Fruit fly (Drosophila melanogaster) whole organism, prepupa: ENCODE data around the gene Sirt7.

Source experiments
- Blimp-1 ChIP-seq: fragments of 200-800 bp; sonication (Bioruptor generic); optimal IDR thresholded peaks from 3 replicates; lab custom pipeline; 2017; ENCODE audit warnings: missing biosample characterization, missing genetic modification characterization, mild to moderate bottlenecking, moderate library complexity, missing genetic modification reagents
- CG10631 ChIP-seq: fragments of 200-800 bp; sonication (Bioruptor generic); optimal IDR thresholded peaks from 2 replicates; lab custom pipeline; 2016; ENCODE audit warnings: missing biosample characterization, missing genetic modification characterization
- CG10669 ChIP-seq: fragments of 200-800 bp; sonication (Bioruptor generic); optimal IDR thresholded peaks from 3 replicates; lab custom pipeline; 2018; ENCODE audit warnings: missing biosample characterization, mild to moderate bottlenecking, missing genetic modification characterization, moderate library complexity
- CG11762 ChIP-seq: fragments of 200-800 bp; sonication (Bioruptor generic); optimal IDR thresholded peaks from 3 replicates; lab custom pipeline; 2016; ENCODE audit warnings: missing biosample characterization, missing genetic modification characterization; ENCODE audit not compliant: insufficient read depth
- CG11902 ChIP-seq: fragments of 200-800 bp; sonication (Bioruptor generic); optimal IDR thresholded peaks from 3 replicates; lab custom pipeline; 2016; ENCODE audit warnings: missing biosample characterization, missing genetic modification characterization
- CG1621 ChIP-seq: fragments of 200-800 bp; sonication (Bioruptor generic); optimal IDR thresholded peaks from 3 replicates; lab custom pipeline; 2018; ENCODE audit warnings: missing biosample characterization, mild to moderate bottlenecking, missing genetic modification characterization
- CG16779 ChIP-seq: fragments of 200-800 bp; sonication (Bioruptor generic); optimal IDR thresholded peaks from 3 replicates; lab custom pipeline; 2017; ENCODE audit warnings: missing biosample characterization, mild to moderate bottlenecking, missing genetic modification characterization
- CG3032 ChIP-seq: fragments of 200-800 bp; optimal IDR thresholded peaks from 2 replicates; lab custom pipeline; 2019; ENCODE audit warnings: missing biosample characterization, mild to moderate bottlenecking, missing genetic modification characterization, moderate library complexity
- CG31627 ChIP-seq: fragments of 200-800 bp; sonication (Bioruptor generic); optimal IDR thresholded peaks from 3 replicates; lab custom pipeline; 2016; ENCODE audit warnings: missing biosample characterization, missing genetic modification characterization
- CG32006 ChIP-seq: fragments of 200-800 bp; sonication (Bioruptor generic); optimal IDR thresholded peaks from 3 replicates; lab custom pipeline; 2017; ENCODE audit warnings: missing biosample characterization, mild to moderate bottlenecking, missing genetic modification characterization
- CG34406 ChIP-seq: fragments of 200-800 bp; sonication (Bioruptor generic); optimal IDR thresholded peaks from 3 replicates; lab custom pipeline; 2016; ENCODE audit warnings: missing biosample characterization, missing genetic modification characterization
- CG3919 ChIP-seq: fragments of 200-800 bp; sonication (Bioruptor generic); optimal IDR thresholded peaks from 3 replicates; lab custom pipeline; 2016; ENCODE audit warnings: missing biosample characterization, missing genetic modification characterization
- CG4318 ChIP-seq: fragments of 200-800 bp; sonication (Bioruptor generic); optimal IDR thresholded peaks from 3 replicates; lab custom pipeline; 2017; ENCODE audit warnings: missing biosample characterization, mild to moderate bottlenecking, missing genetic modification characterization
- CG6276 ChIP-seq: fragments of 200-800 bp; sonication (Bioruptor generic); optimal IDR thresholded peaks from 2 replicates; lab custom pipeline; 2017; ENCODE audit warnings: missing biosample characterization, mild to moderate bottlenecking, missing genetic modification characterization
- CG6792 ChIP-seq: fragments of 200-800 bp; sonication (Bioruptor generic); optimal IDR thresholded peaks from 3 replicates; lab custom pipeline; 2016; ENCODE audit warnings: missing biosample characterization, missing genetic modification characterization
- CG6854 ChIP-seq: fragments of 200-800 bp; sonication (Bioruptor generic); optimal IDR thresholded peaks from 2 replicates; lab custom pipeline; 2017; ENCODE audit warnings: missing biosample characterization, mild to moderate bottlenecking, missing genetic modification characterization
- CG7368 ChIP-seq: fragments of 200-800 bp; sonication (Bioruptor generic); optimal IDR thresholded peaks from 3 replicates; lab custom pipeline; 2016; ENCODE audit warnings: missing biosample characterization, missing genetic modification characterization
- CG8119 ChIP-seq: fragments of 200-800 bp; sonication (Bioruptor generic); IDR thresholded peaks from 3 replicates; pipeline ENCODE4 v1.3.6; 2022; ENCODE audit warnings: missing biosample characterization, missing genetic modification characterization
- CG8319 ChIP-seq: fragments of 200-800 bp; sonication (Bioruptor generic); optimal IDR thresholded peaks from 3 replicates; lab custom pipeline; 2016; ENCODE audit warnings: missing biosample characterization, missing genetic modification characterization
- CG8632 ChIP-seq: fragments of 200-800 bp; sonication (Bioruptor generic); optimal IDR thresholded peaks from 3 replicates; lab custom pipeline; 2016; ENCODE audit warnings: missing biosample characterization, missing genetic modification characterization
- CG9139 ChIP-seq: fragments of 200-800 bp; sonication (Bioruptor generic); optimal IDR thresholded peaks from 3 replicates; lab custom pipeline; 2017; ENCODE audit warnings: missing biosample characterization, mild to moderate bottlenecking, missing genetic modification characterization
- Eip93F ChIP-seq: fragments of 200-800 bp; sonication (Bioruptor generic); optimal IDR thresholded peaks from 2 replicates; lab custom pipeline; 2016; ENCODE audit warnings: missing biosample characterization, mild to moderate bottlenecking, missing genetic modification characterization
- Ets21C ChIP-seq: fragments of 200-800 bp; sonication (Bioruptor generic); optimal IDR thresholded peaks from 3 replicates; lab custom pipeline; 2016; ENCODE audit warnings: missing biosample characterization, missing genetic modification characterization
- Ets96B ChIP-seq: fragments of 200-800 bp; optimal IDR thresholded peaks from 2 replicates; lab custom pipeline; 2019; ENCODE audit warnings: missing biosample characterization, mild to moderate bottlenecking, missing genetic modification characterization, moderate library complexity
- Gug ChIP-seq: fragments of 200-800 bp; sonication (Bioruptor generic); IDR thresholded peaks from 2 replicates; pipeline ENCODE4 v1.3.6; 2022; ENCODE audit warnings: missing biosample characterization, missing genetic modification characterization
- Hr38 ChIP-seq: sonication (Bioruptor generic); optimal IDR thresholded peaks from 2 replicates; lab custom pipeline; 2016; ENCODE audit warnings: missing biosample characterization, missing genetic modification characterization
- Hr39 ChIP-seq: fragments of 200-800 bp; sonication (Bioruptor generic); optimal IDR thresholded peaks from 2 replicates; lab custom pipeline; 2016; ENCODE audit warnings: missing biosample characterization, missing genetic modification characterization
- Hr4 ChIP-seq: fragments of 200-800 bp; sonication (Bioruptor generic); optimal IDR thresholded peaks from 3 replicates; lab custom pipeline; 2016; ENCODE audit warnings: missing biosample characterization, missing genetic modification characterization
- Lpt ChIP-seq: fragments of 200-800 bp; sonication (Bioruptor generic); optimal IDR thresholded peaks from 3 replicates; lab custom pipeline; 2016; ENCODE audit warnings: missing biosample characterization, missing genetic modification characterization
- Met ChIP-seq: fragments of 200-800 bp; sonication (Bioruptor generic); optimal IDR thresholded peaks from 3 replicates; lab custom pipeline; 2016; ENCODE audit warnings: missing biosample characterization, missing genetic modification characterization
- OdsH ChIP-seq: fragments of 200-800 bp; sonication (Bioruptor generic); optimal IDR thresholded peaks from 3 replicates; lab custom pipeline; 2016; ENCODE audit warnings: missing biosample characterization, missing genetic modification characterization
- Smox ChIP-seq: fragments of 200-800 bp; sonication (Bioruptor generic); optimal IDR thresholded peaks from 3 replicates; lab custom pipeline; 2016; ENCODE audit warnings: missing biosample characterization, missing genetic modification characterization
- Sox14 ChIP-seq: fragments of 200-800 bp; sonication (Bioruptor generic); optimal IDR thresholded peaks from 3 replicates; lab custom pipeline; 2016; ENCODE audit warnings: missing biosample characterization, missing genetic modification characterization
- Sox15 ChIP-seq: fragments of 200-800 bp; sonication (Bioruptor generic); optimal IDR thresholded peaks from 3 replicates; lab custom pipeline; 2016; ENCODE audit warnings: missing biosample characterization, missing genetic modification characterization
- achi ChIP-seq: fragments of 200-800 bp; sonication (Bioruptor generic); optimal IDR thresholded peaks from 3 replicates; lab custom pipeline; 2016; ENCODE audit warnings: missing biosample characterization, missing genetic modification characterization
- acj6 ChIP-seq: fragments of 200-800 bp; sonication (Bioruptor generic); optimal IDR thresholded peaks from 3 replicates; lab custom pipeline; 2016; ENCODE audit warnings: missing biosample characterization, missing genetic modification characterization
- cyc ChIP-seq: fragments of 200-800 bp; sonication (Bioruptor generic); optimal IDR thresholded peaks from 3 replicates; lab custom pipeline; 2016; ENCODE audit warnings: missing biosample characterization, missing genetic modification characterization
- dac ChIP-seq: fragments of 200-800 bp; sonication (Bioruptor generic); optimal IDR thresholded peaks from 2 replicates; lab custom pipeline; 2017; ENCODE audit warnings: missing biosample characterization, mild to moderate bottlenecking, missing genetic modification characterization
- dsx ChIP-seq: fragments of 200-800 bp; optimal IDR thresholded peaks from 3 replicates; lab custom pipeline; 2019; ENCODE audit warnings: missing biosample characterization, mild to moderate bottlenecking, missing genetic modification characterization, moderate library complexity; ENCODE audit not compliant: poor library complexity, severe bottlenecking
- eg ChIP-seq: fragments of 200-800 bp; sonication (Bioruptor generic); IDR thresholded peaks from 3 replicates; pipeline ENCODE4 v1.3.6; 2022; ENCODE audit warnings: missing biosample characterization, missing genetic modification characterization
- esn ChIP-seq: fragments of 200-800 bp; sonication (Bioruptor generic); optimal IDR thresholded peaks from 2 replicates; lab custom pipeline; 2016; ENCODE audit warnings: missing biosample characterization, mild to moderate bottlenecking, missing genetic modification characterization, moderate library complexity
- fd59A ChIP-seq: fragments of 200-800 bp; sonication (Bioruptor generic); optimal IDR thresholded peaks from 2 replicates; lab custom pipeline; 2017; ENCODE audit warnings: missing biosample characterization, mild to moderate bottlenecking, missing genetic modification characterization, missing genetic modification reagents
- fd85E ChIP-seq: fragments of 200-800 bp; sonication (Bioruptor generic); optimal IDR thresholded peaks from 3 replicates; lab custom pipeline; 2016; ENCODE audit warnings: missing biosample characterization, missing genetic modification characterization
- fkh ChIP-seq: fragments of 200-800 bp; sonication (Bioruptor generic); optimal IDR thresholded peaks from 3 replicates; lab custom pipeline; 2017; ENCODE audit warnings: missing biosample characterization, mild to moderate bottlenecking, missing genetic modification characterization, moderate library complexity
- net ChIP-seq: fragments of 200-800 bp; sonication (Bioruptor generic); optimal IDR thresholded peaks from 3 replicates; lab custom pipeline; 2016; ENCODE audit warnings: missing biosample characterization, missing genetic modification characterization
- pdm3 ChIP-seq: fragments of 200-800 bp; sonication (Bioruptor generic); optimal IDR thresholded peaks from 3 replicates; lab custom pipeline; 2016; ENCODE audit warnings: missing biosample characterization, missing genetic modification characterization
- salr ChIP-seq, 2 experiments: fragments of 200-800 bp; sonication (Bioruptor generic); optimal IDR thresholded peaks; 3 replicates each; lab custom pipeline; 2016 to 2018; ENCODE audit warnings: missing biosample characterization in 2 of 2, missing genetic modification characterization in 2 of 2, mild to moderate bottlenecking in 1 of 2
- ss ChIP-seq, 2 experiments: fragments of 200-800 bp; sonication (Bioruptor generic); optimal IDR thresholded peaks; 2 replicates in 1 of 2; 3 replicates in 1 of 2; lab custom pipeline; 2017 to 2018; ENCODE audit warnings: mild to moderate bottlenecking in 2 of 2, missing biosample characterization in 2 of 2, missing genetic modification characterization in 2 of 2, moderate library complexity in 1 of 2
- svp ChIP-seq: fragments of 200-800 bp; sonication (Bioruptor generic); peaks from one replicate; lab custom pipeline; 2016; ENCODE audit warnings: missing biosample characterization, missing genetic modification characterization
- topi ChIP-seq: fragments of 200-800 bp; sonication (Bioruptor generic); optimal IDR thresholded peaks from 3 replicates; lab custom pipeline; 2016; ENCODE audit warnings: missing biosample characterization, missing genetic modification characterization
- vri ChIP-seq: fragments of 200-800 bp; sonication (Bioruptor generic); optimal IDR thresholded peaks from 3 replicates; lab custom pipeline; 2016; ENCODE audit warnings: missing biosample characterization, mild to moderate bottlenecking, missing genetic modification characterization

Gene Sirt7

dm6 chr3R:29068430-29069207 lies 12.9 kb downstream of the Sirt7 start:
- TF ChIP-seq CG10669 (GFP tag; lab: Kevin White, UChicago) (no peak), esn (peak; percentile 37), Hr4 (GFP tag; lab: Kevin White, UChicago) (peak; percentile 23), fd85E (GFP tag; lab: Kevin White, UChicago) (no peak), Lpt (GFP tag; lab: Kevin White, UChicago) (no peak), CG8119 (GFP tag; lab: Robert Waterston, UW) (peak; percentile 35; the same call in 1 of the 3 replicates), CG7368 (GFP tag; lab: Kevin White, UChicago) (no peak), CG8632 (GFP tag; lab: Kevin White, UChicago) (no peak), CG3919 (GFP tag; lab: Kevin White, UChicago) (no peak), CG1621 (tag; lab: Kevin White, UChicago) (no peak), Ets96B (tag; lab: Kevin White, UChicago) (no peak), vri (GFP tag; lab: Kevin White, UChicago) (peak; percentile 12), salr (GFP tag; optimal IDR thresholded peaks at IDR 0.05; lab: Kevin White, UChicago) (no peak), Hr38 (GFP tag; lab: Kevin White, UChicago) (no peak), Smox (GFP tag; lab: Kevin White, UChicago) (no peak), CG6854 (no peak), Ets21C (GFP tag; lab: Kevin White, UChicago) (no peak), CG4318 (no peak), achi (GFP tag; lab: Kevin White, UChicago) (no peak), Sox14 (GFP tag; lab: Kevin White, UChicago) (no peak), acj6 (GFP tag; lab: Kevin White, UChicago) (peak; percentile 8), CG10631 (no peak), Eip93F (GFP tag; lab: Kevin White, UChicago) (no peak), CG6792 (no peak), OdsH (GFP tag; lab: Kevin White, UChicago) (no peak), svp (GFP tag; lab: Kevin White, UChicago) (no peak), fkh (GFP tag; lab: Kevin White, UChicago) (no peak), CG6276 (GFP tag; lab: Kevin White, UChicago) (no peak), CG11902 (no peak), CG11762 (GFP tag; lab: Kevin White, UChicago) (peak; percentile 2), dsx (GFP tag; lab: Kevin White, UChicago) (no peak), CG16779 (tag; lab: Kevin White, UChicago) (no peak), CG8319 (no peak), CG34406 (GFP tag; lab: Kevin White, UChicago) (no peak), Blimp-1 (GFP tag; lab: Kevin White, UChicago) (no peak), net (GFP tag; lab: Kevin White, UChicago) (no peak), Hr39 (peak; percentile 7), dac (GFP tag; lab: Kevin White, UChicago) (no peak), cyc (GFP tag; lab: Kevin White, UChicago) (no peak), pdm3 (no peak), fd59A (GFP tag; lab: Kevin White, UChicago) (no peak), CG31627 (GFP tag; lab: Kevin White, UChicago) (peak; percentile 14), Met (GFP tag; lab: Kevin White, UChicago) (peak; percentile 23), CG9139 (GFP tag; lab: Kevin White, UChicago) (no peak), Gug (GFP tag; lab: Robert Waterston, UW) (no peak), eg (peak; percentile 49; the same call in 1 of the 3 replicates), CG3032 (no peak), topi (GFP tag; lab: Kevin White, UChicago) (peak; percentile 6), CG32006 (GFP tag; lab: Kevin White, UChicago) (peak; percentile 32), ss (GFP tag; optimal IDR thresholded peaks at IDR 0.05; lab: Kevin White, UChicago) (no peak), Sox15 (GFP tag; lab: Kevin White, UChicago) (no peak)
